Worm (Caenorhabditis elegans): ENCODE results near the gene K02A6.3.
A peak's percentile ranks its signal among the peaks of the same experiment; 100 is the strongest.

K02A6.3 gene

ce11 chrX:8255433-8255832 is 23.7 kb upstream of the K02A6.3 start:
- TF ChIP-seq ceh-9 (tag; optimal IDR thresholded peaks at IDR 0.05) (no peak), elt-1 (tag; optimal IDR thresholded peaks at IDR 0.05) (no peak), nhr-28 (tag; optimal IDR thresholded peaks at IDR 0.05) (no peak), ZK546.5 (tag; optimal IDR thresholded peaks at IDR 0.05) (no peak), snpc-4 (tag; optimal IDR thresholded peaks at IDR 0.05) (no peak), pqm-1 (tag; optimal IDR thresholded peaks at IDR 0.05) (no peak), nhr-237 (tag; optimal IDR thresholded peaks at IDR 0.05) (no peak), nhr-67 (tag; optimal IDR thresholded peaks at IDR 0.05) (no peak), nhr-25 (tag; optimal IDR thresholded peaks at IDR 0.05) (peak; percentile 74), unc-39 (tag; optimal IDR thresholded peaks at IDR 0.05) (no peak), ztf-11 (tag; optimal IDR thresholded peaks at IDR 0.05) (no peak), nhr-23 (tag; optimal IDR thresholded peaks at IDR 0.05) (peak; percentile 15), ztf-4 (tag; optimal IDR thresholded peaks at IDR 0.05) (no peak), fkh-10 (GFP tag; optimal IDR thresholded peaks at IDR 0.05) (no peak), ceh-82 (tag; optimal IDR thresholded peaks at IDR 0.05) (no peak), elt-2 (tag; optimal IDR thresholded peaks at IDR 0.05) (no peak), fos-1 (tag; optimal IDR thresholded peaks at IDR 0.05) (no peak)

ce11 chrX:8252293-8252692 is 20.6 kb upstream of the K02A6.3 start, which contains the start of gene M60.6:
Gene M60.6, minus strand, starts transcription at chrX:8252458.
- no peak for TF ChIP-seq zag-1 (tag; optimal IDR thresholded peaks at IDR 0.05)
- no peak for TF ChIP-seq lsy-12 (tag; optimal IDR thresholded peaks at IDR 0.05)
- TF ChIP-seq sea-2 (GFP tag; optimal IDR thresholded peaks at IDR 0.05), result no peak
- TF ChIP-seq aly-2 (tag; optimal IDR thresholded peaks at IDR 0.05), result no peak
- no peak for TF ChIP-seq eor-1 (tag; optimal IDR thresholded peaks at IDR 0.05)
- no peak for TF ChIP-seq fkh-10 (GFP tag; optimal IDR thresholded peaks at IDR 0.05)
- peak; percentile 47 for TF ChIP-seq nfya-1 (tag; optimal IDR thresholded peaks at IDR 0.05; ENCODE audit: insufficient read depth)
- TF ChIP-seq elt-1 (tag; optimal IDR thresholded peaks at IDR 0.05), result no peak
- TF ChIP-seq lin-15B (tag; optimal IDR thresholded peaks at IDR 0.05), result no peak
- no peak for TF ChIP-seq ceh-9 (tag; optimal IDR thresholded peaks at IDR 0.05)
- no peak for TF ChIP-seq mdl-1 (tag; optimal IDR thresholded peaks at IDR 0.05)
- no peak for TF ChIP-seq ceh-16 (tag; optimal IDR thresholded peaks at IDR 0.05)
- TF ChIP-seq nhr-43 (tag; optimal IDR thresholded peaks at IDR 0.05; ENCODE audit: poor library complexity, severe bottlenecking), result peak; percentile 23
- peak; percentile 34 for TF ChIP-seq snpc-4 (tag; optimal IDR thresholded peaks at IDR 0.05)
- TF ChIP-seq daf-12 (tag; optimal IDR thresholded peaks at IDR 0.05), result no peak
- no peak for TF ChIP-seq nhr-76 (tag; optimal IDR thresholded peaks at IDR 0.05)
- no peak for TF ChIP-seq unc-62 (GFP tag; optimal IDR thresholded peaks at IDR 0.05)
- TF ChIP-seq lin-39 (tag; optimal IDR thresholded peaks at IDR 0.05), result no peak
- no peak for TF ChIP-seq ama-1 (optimal IDR thresholded peaks at IDR 0.05)
- TF ChIP-seq nhr-23 (tag; optimal IDR thresholded peaks at IDR 0.05), result peak; percentile 33
- TF ChIP-seq egl-27 (tag; optimal IDR thresholded peaks at IDR 0.05), result no peak
- no peak for TF ChIP-seq mml-1 (tag; optimal IDR thresholded peaks at IDR 0.05)
- TF ChIP-seq hmg-11 (tag; optimal IDR thresholded peaks at IDR 0.05), result peak; percentile 24
- TF ChIP-seq nhr-25 (tag; optimal IDR thresholded peaks at IDR 0.05), result peak; percentile 51
- TF ChIP-seq fkh-2 (tag; optimal IDR thresholded peaks at IDR 0.05), result no peak
- no peak for TF ChIP-seq nhr-67 (tag; optimal IDR thresholded peaks at IDR 0.05)
- TF ChIP-seq fos-1 (tag; optimal IDR thresholded peaks at IDR 0.05), result no peak
- no peak for TF ChIP-seq tbx-2 (tag; optimal IDR thresholded peaks at IDR 0.05)
- no peak for TF ChIP-seq pqm-1 (tag; optimal IDR thresholded peaks at IDR 0.05)
- no peak for TF ChIP-seq ceh-82 (tag; optimal IDR thresholded peaks at IDR 0.05)
- no peak for TF ChIP-seq nhr-12 (tag; optimal IDR thresholded peaks at IDR 0.05)
- TF ChIP-seq ztf-11 (tag; optimal IDR thresholded peaks at IDR 0.05), result no peak
- TF ChIP-seq nhr-28 (tag; optimal IDR thresholded peaks at IDR 0.05), result no peak
- no peak for TF ChIP-seq elt-2 (tag; optimal IDR thresholded peaks at IDR 0.05)
- no peak for TF ChIP-seq ceh-28 (tag; optimal IDR thresholded peaks at IDR 0.05)
- TF ChIP-seq skn-1 (tag; optimal IDR thresholded peaks at IDR 0.05), result no peak
- TF ChIP-seq elt-3 (tag; optimal IDR thresholded peaks at IDR 0.05), result no peak
- TF ChIP-seq nhr-237 (tag; optimal IDR thresholded peaks at IDR 0.05), result no peak

ce11 chrX:8247088-8247487 is 15.4 kb upstream of the K02A6.3 start:
- TF ChIP-seq mdl-1 (tag; optimal IDR thresholded peaks at IDR 0.05), result no peak
- no peak for TF ChIP-seq egl-27 (tag; optimal IDR thresholded peaks at IDR 0.05)
- TF ChIP-seq zag-1 (tag; optimal IDR thresholded peaks at IDR 0.05), result no peak
- no peak for TF ChIP-seq ceh-28 (tag; optimal IDR thresholded peaks at IDR 0.05)
- TF ChIP-seq pha-4 (tag; optimal IDR thresholded peaks at IDR 0.05), result no peak
- no peak for TF ChIP-seq sea-2 (GFP tag; optimal IDR thresholded peaks at IDR 0.05)
- no peak for TF ChIP-seq ztf-11 (tag; optimal IDR thresholded peaks at IDR 0.05)
- no peak for TF ChIP-seq ZK546.5 (tag; optimal IDR thresholded peaks at IDR 0.05)
- TF ChIP-seq nhr-11 (tag; optimal IDR thresholded peaks at IDR 0.05), result no peak
- TF ChIP-seq unc-39 (tag; optimal IDR thresholded peaks at IDR 0.05), result no peak
- no peak for TF ChIP-seq ceh-82 (tag; optimal IDR thresholded peaks at IDR 0.05)
- no peak for TF ChIP-seq snpc-4 (tag; optimal IDR thresholded peaks at IDR 0.05)
